In the genomic region with DNA sequence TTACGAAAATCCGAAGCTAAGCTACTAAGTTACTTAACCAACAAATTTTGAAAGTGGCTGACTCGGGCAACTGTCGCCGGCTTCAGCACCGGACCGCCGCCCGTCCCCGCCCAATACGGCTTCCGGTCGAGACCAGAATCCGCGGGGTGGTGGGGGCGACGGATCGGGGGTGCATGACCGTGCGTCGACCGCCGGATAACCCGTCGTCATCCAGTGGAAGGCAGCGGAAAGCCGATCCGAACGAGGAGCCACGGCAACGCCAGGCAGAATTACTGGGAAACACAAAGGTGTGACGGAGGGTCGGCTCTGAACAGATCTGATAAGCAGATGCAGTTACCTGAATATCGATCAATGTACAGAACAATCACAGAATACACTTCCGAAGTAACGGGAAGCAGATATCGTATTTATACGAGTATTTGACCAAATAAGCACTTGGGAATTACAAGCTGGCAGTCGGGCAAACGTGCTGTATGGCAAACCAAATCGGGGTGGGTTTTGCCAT, we compare ENCODE assay signal across 2 fruit fly cellular contexts.
TF ChIP-seq lines count a peak whose summit lies in the region.

No protein-coding gene starts in this region.

TF ChIP-seq in whole organism, embryonic, 481 proteins besides CTCF, POLR2A, EP300 and RAD21 (continued from another document and continues in another):
- TF ChIP-seq bigmax (GFP tag; optimal IDR thresholded peaks at IDR 0.05; lab: Kevin White, UChicago), result peak; percentile 85
- peak; percentile 63 for TF ChIP-seq slbo (GFP tag; IDR thresholded peaks at IDR 0.05; lab: Robert Waterston, UW)
- peak; percentile 12 for TF ChIP-seq CG15479 (GFP tag; optimal IDR thresholded peaks at IDR 0.05; lab: Kevin White, UChicago)
- TF ChIP-seq CG7963 (GFP tag; IDR thresholded peaks at IDR 0.05; lab: Robert Waterston, UW; ENCODE audit: partially characterized antibody), result peak; percentile 99
- TF ChIP-seq CG1529 (GFP tag; optimal IDR thresholded peaks at IDR 0.05; lab: Kevin White, UChicago), result peak; percentile 54
- peak; percentile 88 for TF ChIP-seq sens (GFP tag; lab: Kevin White, UChicago)
- no peak for TF ChIP-seq CG11696 (GFP tag; IDR thresholded peaks at IDR 0.05; lab: Robert Waterston, UW)
- TF ChIP-seq sob (GFP tag; IDR thresholded peaks at IDR 0.05; lab: Robert Waterston, UW), result peak; percentile 77
- TF ChIP-seq da (GFP tag; optimal IDR thresholded peaks at IDR 0.05; lab: Kevin White, UChicago), result peak; percentile 46
- peak; percentile 78 for TF ChIP-seq Dad (GFP tag; optimal IDR thresholded peaks at IDR 0.05; lab: Kevin White, UChicago)
- TF ChIP-seq wdn (GFP tag; IDR thresholded peaks at IDR 0.05; lab: Robert Waterston, UW), result peak; percentile 53; the same call in 1 of the 2 replicates
- TF ChIP-seq Neu2 (GFP tag; optimal IDR thresholded peaks at IDR 0.05; lab: Kevin White, UChicago; ENCODE audit: borderline replicate concordance), result no peak
- TF ChIP-seq HLHmδ (GFP tag; optimal IDR thresholded peaks at IDR 0.05; lab: Kevin White, UChicago), result peak; percentile 97
- peak; percentile 47; the same call in 1 of the 2 replicates for TF ChIP-seq sens-2 (GFP tag; IDR thresholded peaks at IDR 0.05; lab: Robert Waterston, UW)
- TF ChIP-seq Gug (GFP tag; IDR thresholded peaks at IDR 0.05; lab: Robert Waterston, UW), result peak; percentile 40; the same call in 1 of the 4 replicates
- TF ChIP-seq CG42726 (GFP tag; IDR thresholded peaks at IDR 0.05; lab: Robert Waterston, UW; ENCODE audit: partially characterized antibody), result peak; percentile 98
- peak; percentile 24 for TF ChIP-seq CG17385 (GFP tag; optimal IDR thresholded peaks at IDR 0.05; lab: Kevin White, UChicago)
- no peak for TF ChIP-seq Dip2 (GFP tag; IDR thresholded peaks at IDR 0.05; lab: Robert Waterston, UW)
- peak; percentile 43 for TF ChIP-seq E2f2 (GFP tag; IDR thresholded peaks at IDR 0.05; lab: Robert Waterston, UW)
- TF ChIP-seq BEAF-32 (GFP tag; optimal IDR thresholded peaks at IDR 0.05; lab: Kevin White, UChicago), result no peak
- TF ChIP-seq Oli (tag; optimal IDR thresholded peaks at IDR 0.05; lab: Kevin White, UChicago), result peak; percentile 12
- TF ChIP-seq NFAT (GFP tag; IDR thresholded peaks at IDR 0.05; lab: Robert Waterston, UW), result peak; percentile 63
- peak; percentile 54 for TF ChIP-seq CG1603 (tag; optimal IDR thresholded peaks at IDR 0.05; lab: Kevin White, UChicago)
- peak in 1 of 3 experiments; percentile 96 for TF ChIP-seq Stat92E (GFP tag; optimal IDR thresholded peaks at IDR 0.05; lab: Kevin White, UChicago)
- peak; percentile 42 for TF ChIP-seq CG17359 (tag; optimal IDR thresholded peaks at IDR 0.05; lab: Kevin White, UChicago)
- 0 out of 3 replicates have a peak, but pooled peaks have one; percentile 68 for TF ChIP-seq ken (GFP tag; IDR thresholded peaks at IDR 0.05; lab: Robert Waterston, UW)
- peak; percentile 96 for TF ChIP-seq vnd (GFP tag; IDR thresholded peaks at IDR 0.05; lab: Robert Waterston, UW; ENCODE audit: partially characterized antibody)
- TF ChIP-seq Aef1 (GFP tag; IDR thresholded peaks at IDR 0.05; lab: Robert Waterston, UW), result 0 out of 3 replicates have a peak, but pooled peaks have one; percentile 10
- TF ChIP-seq twi (tag; optimal IDR thresholded peaks at IDR 0.05; lab: Kevin White, UChicago), result peak; percentile 30
- no peak for TF ChIP-seq prd (optimal IDR thresholded peaks at IDR 0.05; lab: Kevin White, UChicago)
- peak; percentile 62; the same call in 2 of the 3 replicates for TF ChIP-seq prd (GFP tag; IDR thresholded peaks at IDR 0.05; lab: Robert Waterston, UW)
- TF ChIP-seq tup (GFP tag; optimal IDR thresholded peaks at IDR 0.05; lab: Kevin White, UChicago), result no peak
- TF ChIP-seq CG7357 (GFP tag; IDR thresholded peaks at IDR 0.05; lab: Robert Waterston, UW), result peak; percentile 39; the same call in 1 of the 3 replicates
- TF ChIP-seq fd64A (GFP tag; optimal IDR thresholded peaks at IDR 0.05; lab: Kevin White, UChicago), result peak; percentile 87
- peak; percentile 36; the same call in 1 of the 3 replicates for TF ChIP-seq CG11093 (GFP tag; IDR thresholded peaks at IDR 0.05; lab: Robert Waterston, UW)
- TF ChIP-seq Dref (GFP tag; IDR thresholded peaks at IDR 0.05; lab: Robert Waterston, UW), result peak; percentile 42
- no peak for TF ChIP-seq Sox102F (GFP tag; optimal IDR thresholded peaks at IDR 0.05; lab: Kevin White, UChicago)
- TF ChIP-seq sr (GFP tag; IDR thresholded peaks at IDR 0.05; lab: Robert Waterston, UW), result peak; percentile 71; the same call in 2 of the 3 replicates
- peak; percentile 67; the same call in 2 of the 3 replicates for TF ChIP-seq Doc3 (GFP tag; IDR thresholded peaks at IDR 0.05; lab: Robert Waterston, UW; ENCODE audit: partially characterized antibody)
- TF ChIP-seq CG2199 (GFP tag; IDR thresholded peaks at IDR 0.05; lab: Robert Waterston, UW), result peak; percentile 74; the same call in 2 of the 3 replicates
- no peak for TF ChIP-seq eve (GFP tag; optimal IDR thresholded peaks at IDR 0.05; lab: Kevin White, UChicago)
- TF ChIP-seq CG4854 (GFP tag; optimal IDR thresholded peaks at IDR 0.05; lab: Kevin White, UChicago), result no peak
- peak; percentile 100 for TF ChIP-seq chinmo (GFP tag; IDR thresholded peaks at IDR 0.05; lab: Robert Waterston, UW; ENCODE audit: partially characterized antibody)
- peak; percentile 92 for TF ChIP-seq zen2 (GFP tag; IDR thresholded peaks at IDR 0.05; lab: Robert Waterston, UW; ENCODE audit: partially characterized antibody)
- TF ChIP-seq CG16813 (GFP tag; IDR thresholded peaks at IDR 0.05; lab: Robert Waterston, UW; ENCODE audit: partially characterized antibody), result peak; percentile 97
- TF ChIP-seq ac (GFP tag; optimal IDR thresholded peaks at IDR 0.05; lab: Kevin White, UChicago), result peak; percentile 50
- TF ChIP-seq MTF-1 (GFP tag; optimal IDR thresholded peaks at IDR 0.05; lab: Kevin White, UChicago; ENCODE audit: borderline replicate concordance), result peak; percentile 58
- TF ChIP-seq salm (tag; optimal IDR thresholded peaks at IDR 0.05; lab: Kevin White, UChicago), result peak; percentile 62
- no peak for TF ChIP-seq tll (GFP tag; optimal IDR thresholded peaks at IDR 0.05; lab: Kevin White, UChicago)
- no peak for TF ChIP-seq zfh2 (GFP tag; optimal IDR thresholded peaks at IDR 0.05; lab: Kevin White, UChicago)
- TF ChIP-seq h (optimal IDR thresholded peaks at IDR 0.05; lab: Kevin White, UChicago), result no peak
- TF ChIP-seq CG12942 (GFP tag; optimal IDR thresholded peaks at IDR 0.05; lab: Kevin White, UChicago), result no peak
- no peak for TF ChIP-seq lmd (GFP tag; IDR thresholded peaks at IDR 0.05; lab: Robert Waterston, UW)
- peak; percentile 1 for TF ChIP-seq trem (tag; optimal IDR thresholded peaks at IDR 0.05; lab: Kevin White, UChicago)
- TF ChIP-seq Drgx (GFP tag; IDR thresholded peaks at IDR 0.05; lab: Robert Waterston, UW), result peak; percentile 52
- TF ChIP-seq Trl (optimal IDR thresholded peaks at IDR 0.05; lab: Kevin White, UChicago), result no peak
- peak; percentile 55 for TF ChIP-seq Trl (GFP tag; optimal IDR thresholded peaks at IDR 0.05; lab: Kevin White, UChicago)
- no peak for TF ChIP-seq Max (GFP tag; optimal IDR thresholded peaks at IDR 0.05; lab: Kevin White, UChicago)
- TF ChIP-seq zen (tag; optimal IDR thresholded peaks at IDR 0.05; lab: Kevin White, UChicago), result no peak

TF ChIP-seq in whole organism, prepupa, 60 proteins besides CTCF, POLR2A, EP300 and RAD21 (continued from another document):
- TF ChIP-seq ss (GFP tag; optimal IDR thresholded peaks at IDR 0.05; lab: Kevin White, UChicago) (peak; percentile 81 to 87), CG6163 (GFP tag; IDR thresholded peaks at IDR 0.05; lab: Robert Waterston, UW) (peak; percentile 81), Eip78C (GFP tag; lab: Kevin White, UChicago) (peak; percentile 56), acj6 (GFP tag; optimal IDR thresholded peaks at IDR 0.05; lab: Kevin White, UChicago) (no peak), CG31627 (GFP tag; optimal IDR thresholded peaks at IDR 0.05; lab: Kevin White, UChicago) (no peak), Ets21C (GFP tag; optimal IDR thresholded peaks at IDR 0.05; lab: Kevin White, UChicago) (no peak), CG10669 (GFP tag; optimal IDR thresholded peaks at IDR 0.05; lab: Kevin White, UChicago) (peak; percentile 45), dsx (GFP tag; optimal IDR thresholded peaks at IDR 0.05; lab: Kevin White, UChicago; ENCODE audit: poor library complexity, severe bottlenecking) (peak; percentile 78), Hr39 (GFP tag; optimal IDR thresholded peaks at IDR 0.05; lab: Kevin White, UChicago) (peak; percentile 16), pdm3 (GFP tag; optimal IDR thresholded peaks at IDR 0.05; lab: Kevin White, UChicago) (peak; percentile 7), CG11762 (GFP tag; optimal IDR thresholded peaks at IDR 0.05; lab: Kevin White, UChicago; ENCODE audit: insufficient read depth) (no peak)
TF ChIP-seq in whole organism, prepupa: peak in this region for 46.
